Worm (Caenorhabditis elegans): Measurements from ENCODE around the gene fbxa-73.

DNA sequence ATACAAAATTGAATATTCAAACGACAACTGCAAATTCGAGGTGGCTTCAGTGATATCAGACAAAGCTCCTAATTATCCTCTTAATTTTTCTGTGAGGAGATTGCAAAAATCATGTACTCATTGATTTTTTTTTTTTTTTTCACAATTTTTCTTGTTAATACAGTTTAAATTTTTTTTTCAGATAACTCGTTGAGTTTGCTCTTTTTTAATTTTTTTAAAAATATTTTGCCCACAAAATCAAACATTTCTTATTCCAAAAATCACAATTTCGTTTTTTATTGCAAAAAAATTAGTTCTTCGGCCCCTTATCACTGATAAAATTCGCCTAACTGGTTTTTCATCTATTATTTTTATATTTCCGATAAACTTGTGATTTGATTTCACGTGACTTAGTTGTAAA lies 23.6 kb downstream of the fbxa-73 start, which contains the start of gene Y54F10BM.21:
- TF ChIP-seq ceh-82 (tag; optimal IDR thresholded peaks at IDR 0.05): no peak
- TF ChIP-seq elt-3 (tag; optimal IDR thresholded peaks at IDR 0.05): no peak
- TF ChIP-seq mdl-1 (tag; optimal IDR thresholded peaks at IDR 0.05): no peak
- TF ChIP-seq elt-1 (tag; optimal IDR thresholded peaks at IDR 0.05): no peak
- TF ChIP-seq ceh-16 (tag; optimal IDR thresholded peaks at IDR 0.05): no peak
- no peak for TF ChIP-seq gmeb-1 (tag; optimal IDR thresholded peaks at IDR 0.05)
- TF ChIP-seq ama-1 (optimal IDR thresholded peaks at IDR 0.05): no peak
- TF ChIP-seq nhr-6 (tag; optimal IDR thresholded peaks at IDR 0.05): no peak
- TF ChIP-seq fos-1 (tag; optimal IDR thresholded peaks at IDR 0.05): no peak
- TF ChIP-seq lin-39 (tag; optimal IDR thresholded peaks at IDR 0.05): no peak
- no peak for TF ChIP-seq blmp-1 (tag; optimal IDR thresholded peaks at IDR 0.05; ENCODE audit: insufficient read depth)
- no peak for TF ChIP-seq Y55F3AM.14 (GFP tag; optimal IDR thresholded peaks at IDR 0.05)

Measured in whole organism, L2 larva.